Worm (Caenorhabditis elegans) whole organism, young adult: ENCODE data around the gene F12F6.1.

Experiments used
- B0019.2 ChIP-seq: fragments of 200-800 bp; sonication (Bioruptor generic); conservative IDR thresholded peaks from 2 replicates; pipeline ENCODE4 v1.3.6; 2022; ENCODE audit warnings: missing genetic modification reagents, missing genetic modification characterization, missing compliant biosample characterization
- B0035.1 ChIP-seq: sonication (generic microtip); optimal IDR thresholded peaks from 2 replicates; lab custom pipeline; 2016; ENCODE audit warnings: missing genetic modification characterization, mild to moderate bottlenecking, missing compliant biosample characterization, missing genotype, missing genetic modification reagents
- F22D6.2 ChIP-seq: sonication (generic microtip); optimal IDR thresholded peaks from 2 replicates; lab custom pipeline; 2016; ENCODE audit warnings: mild to moderate bottlenecking, missing genetic modification characterization, missing compliant biosample characterization
- F33H1.4 ChIP-seq: fragments of 200-800 bp; sonication (Bioruptor generic); IDR thresholded peaks from 2 replicates; pipeline ENCODE4 v1.3.6; 2022; ENCODE audit warnings: missing genetic modification reagents, missing genetic modification characterization, missing compliant biosample characterization
- F39B2.1 ChIP-seq: fragments of 200-800 bp; sonication (Bioruptor generic); IDR thresholded peaks from 2 replicates; pipeline ENCODE4 v1.3.6; 2022; ENCODE audit warnings: missing genetic modification reagents, missing genetic modification characterization, missing compliant biosample characterization
- Y53F4B.3 ChIP-seq: fragments of 200-800 bp; sonication (Bioruptor generic); IDR thresholded peaks from 2 replicates; pipeline ENCODE4 v1.3.6; 2022; ENCODE audit warnings: missing genetic modification reagents, missing genetic modification characterization, missing compliant biosample characterization
- ZK185.1 ChIP-seq: sonication (generic microtip); optimal IDR thresholded peaks from 2 replicates; lab custom pipeline; 2016; ENCODE audit warnings: mild to moderate bottlenecking, missing genetic modification characterization, missing compliant biosample characterization; ENCODE audit not compliant: poor library complexity, severe bottlenecking
- cebp-1 ChIP-seq, 2 experiments: fragments of 200-800 bp in 1 of 2; sonication (Bioruptor generic) in 1 of 2; sonication (generic microtip) in 1 of 2; IDR thresholded peaks in 1 of 2; optimal IDR thresholded peaks in 1 of 2; 2 replicates each; pipeline versions ENCODE4 v1.3.6 to Lab custom; 2017 to 2022; ENCODE audit warnings: missing compliant biosample characterization in 2 of 2, missing genetic modification characterization in 2 of 2, mild to moderate bottlenecking in 1 of 2, missing genetic modification reagents in 1 of 2, moderate library complexity in 1 of 2
- ceh-40 ChIP-seq: fragments of 200-800 bp; sonication (Bioruptor generic); IDR thresholded peaks from 2 replicates; pipeline ENCODE4 v1.3.6; 2022; ENCODE audit warnings: missing genetic modification characterization, missing compliant biosample characterization
- die-1 ChIP-seq: sonication (generic microtip); optimal IDR thresholded peaks from 2 replicates; lab custom pipeline; 2016; ENCODE audit warnings: missing genotype, mild to moderate bottlenecking, missing genetic modification characterization, missing compliant biosample characterization
- dox-1 ChIP-seq: fragments of 200-800 bp; sonication (Bioruptor generic); IDR thresholded peaks from 2 replicates; pipeline ENCODE4 v1.3.6; 2022; ENCODE audit warnings: missing genetic modification reagents, missing genetic modification characterization, missing compliant biosample characterization
- dpff-1 ChIP-seq: sonication (generic microtip); optimal IDR thresholded peaks from 2 replicates; lab custom pipeline; 2017; ENCODE audit warnings: mild to moderate bottlenecking, missing genetic modification characterization, missing compliant biosample characterization
- egl-18 ChIP-seq: fragments of 200-800 bp; sonication (Bioruptor generic); IDR thresholded peaks from 2 replicates; pipeline ENCODE4 v1.3.6; 2022; ENCODE audit warnings: missing genetic modification reagents, missing genetic modification characterization, missing compliant biosample characterization
- hlh-26 ChIP-seq: fragments of 200-800 bp; sonication (Bioruptor generic); conservative IDR thresholded peaks from 2 replicates; pipeline ENCODE4 v1.3.6; 2022; ENCODE audit warnings: missing genetic modification reagents, missing genetic modification characterization, missing compliant biosample characterization
- lin-35 ChIP-seq, 3 experiments: fragments of 150-350 bp in 2 of 3; sonication (generic microtip) in 1 of 3; optimal IDR thresholded peaks; 2 replicates each; lab custom pipeline; 2014 to 2018; ENCODE audit warnings: missing biosample characterization in 3 of 3, missing genetic modification characterization in 3 of 3, missing genetic modification reagents in 3 of 3
- lir-1 ChIP-seq: fragments of 200-800 bp; sonication (Bioruptor generic); conservative IDR thresholded peaks from 2 replicates; pipeline ENCODE4 v1.3.6; 2022; ENCODE audit warnings: missing genetic modification reagents, missing genetic modification characterization, missing compliant biosample characterization
- madf-6 ChIP-seq: fragments of 200-800 bp; sonication (Bioruptor generic); IDR thresholded peaks from 2 replicates; pipeline ENCODE4 v1.3.6; 2022; ENCODE audit warnings: missing genetic modification reagents, missing genetic modification characterization, missing compliant biosample characterization
- mxl-1 ChIP-seq: sonication (generic microtip); optimal IDR thresholded peaks from 2 replicates; lab custom pipeline; 2016; ENCODE audit warnings: missing genetic modification characterization, missing compliant biosample characterization
- nhr-179 ChIP-seq: sonication (generic microtip); optimal IDR thresholded peaks from 2 replicates; lab custom pipeline; 2016; ENCODE audit warnings: mild to moderate bottlenecking, missing genetic modification characterization, missing compliant biosample characterization
- nhr-80 ChIP-seq: sonication (generic microtip); optimal IDR thresholded peaks from 2 replicates; lab custom pipeline; 2016; ENCODE audit warnings: missing genetic modification characterization, missing compliant biosample characterization
- rpc-1 ChIP-seq, 2 experiments: fragments of 150-350 bp in 1 of 2; sonication (generic microtip) in 1 of 2; optimal IDR thresholded peaks; 2 replicates each; lab custom pipeline; 2014 to 2018; ENCODE audit warnings: missing biosample characterization in 1 of 2, missing genetic modification characterization in 1 of 2, missing genetic modification reagents in 1 of 2, missing genotype in 1 of 2
- snpc-3.4 ChIP-seq: sonication (generic microtip); optimal IDR thresholded peaks from 2 replicates; lab custom pipeline; 2017; ENCODE audit warnings: missing genetic modification characterization, mild to moderate bottlenecking, missing compliant biosample characterization, antibody characterized with exemption, moderate library complexity, missing genotype, missing genetic modification reagents
- snpc-4 ChIP-seq, 5 experiments: fragments of 150-350 bp in 1 of 5; sonication (generic microtip) in 4 of 5; optimal IDR thresholded peaks; 2 replicates each; lab custom pipeline; 2014 to 2018; ENCODE audit warnings: missing genetic modification characterization in 5 of 5, missing biosample characterization in 3 of 5, antibody characterized with exemption in 2 of 5, mild to moderate bottlenecking in 2 of 5, missing compliant biosample characterization in 2 of 5, missing genotype in 2 of 5, moderate library complexity in 2 of 5, missing genetic modification reagents in 1 of 5
- sptf-2 ChIP-seq: fragments of 200-800 bp; sonication (Bioruptor generic); optimal IDR thresholded peaks from 2 replicates; lab custom pipeline; 2018; ENCODE audit warnings: mild to moderate bottlenecking, missing genetic modification characterization, missing compliant biosample characterization
- tbp1 ChIP-seq: fragments of 200-800 bp; sonication (Bioruptor generic); optimal IDR thresholded peaks from 2 replicates; lab custom pipeline; 2018; ENCODE audit warnings: mild to moderate bottlenecking, missing genetic modification characterization, missing compliant biosample characterization
- tbx-9 ChIP-seq: sonication (generic microtip); optimal IDR thresholded peaks from 2 replicates; lab custom pipeline; 2016; ENCODE audit warnings: borderline replicate concordance, missing genetic modification characterization, inconsistent platforms, missing compliant biosample characterization
- tlf-1 ChIP-seq: fragments of 200-800 bp; sonication (Bioruptor generic); optimal IDR thresholded peaks from 2 replicates; lab custom pipeline; 2018; ENCODE audit warnings: mild to moderate bottlenecking, missing genetic modification characterization, missing compliant biosample characterization
- unc-130 ChIP-seq: sonication (generic microtip); optimal IDR thresholded peaks from 2 replicates; lab custom pipeline; 2016; ENCODE audit warnings: missing genetic modification reagents, missing genetic modification characterization, missing compliant biosample characterization
- unc-62 ChIP-seq: fragments of 150-350 bp; optimal IDR thresholded peaks from 2 replicates; lab custom pipeline; 2014; ENCODE audit warnings: missing biosample characterization, missing genetic modification reagents, missing genetic modification characterization
- zfh-2 ChIP-seq: fragments of 200-800 bp; sonication (Bioruptor generic); conservative IDR thresholded peaks from 2 replicates; pipeline ENCODE4 v1.3.6; 2022; ENCODE audit warnings: missing genetic modification reagents, missing genetic modification characterization, missing compliant biosample characterization
- zim-3 ChIP-seq: sonication (generic microtip); optimal IDR thresholded peaks from 2 replicates; lab custom pipeline; 2017; ENCODE audit warnings: mild to moderate bottlenecking, missing genetic modification characterization, moderate library complexity, missing compliant biosample characterization
- ztf-26 ChIP-seq: sonication (generic microtip); optimal IDR thresholded peaks from 2 replicates; lab custom pipeline; 2017; ENCODE audit warnings: missing genetic modification characterization, missing compliant biosample characterization
- ztf-6 ChIP-seq: fragments of 200-800 bp; sonication (Bioruptor generic); IDR thresholded peaks from 2 replicates; pipeline ENCODE4 v1.3.6; 2022; ENCODE audit warnings: missing genetic modification reagents, missing genetic modification characterization, missing compliant biosample characterization

The F12F6.1 gene

DNA sequence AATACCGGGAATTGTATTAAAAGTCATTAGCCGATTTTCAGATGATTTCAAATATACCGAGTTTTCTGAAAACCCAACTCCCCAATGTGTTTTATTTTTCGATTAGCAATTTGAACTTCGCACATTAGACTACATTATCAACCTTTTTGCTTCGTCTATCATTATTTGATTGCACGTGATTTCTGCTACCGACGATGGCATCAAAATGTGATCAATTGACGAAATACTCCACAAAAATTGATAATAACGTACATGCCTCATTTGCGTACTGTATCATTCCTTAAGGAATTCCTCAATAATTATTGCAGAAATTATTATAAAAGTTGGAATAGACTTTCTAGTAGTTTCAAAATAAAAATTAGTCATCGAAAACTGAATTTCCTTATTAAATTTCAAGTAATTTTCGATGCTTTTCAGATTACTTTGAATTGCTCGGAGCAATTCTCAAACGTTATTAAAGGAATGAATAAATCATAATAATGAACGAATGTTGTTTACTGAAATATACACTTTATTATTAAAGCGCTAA, 40.1 kb downstream of the F12F6.1 start:
- peak; percentile 66 for TF ChIP-seq nhr-80 (tag; lab: Kevin White, UChicago)
- no peak for TF ChIP-seq tbp1
- no peak for TF ChIP-seq cebp-1 (GFP tag; IDR thresholded peaks at IDR 0.05; lab: Robert Waterston, UW)
- TF ChIP-seq cebp-1 (tag; optimal IDR thresholded peaks at IDR 0.05; lab: Kevin White, UChicago): peak; percentile 14

DNA sequence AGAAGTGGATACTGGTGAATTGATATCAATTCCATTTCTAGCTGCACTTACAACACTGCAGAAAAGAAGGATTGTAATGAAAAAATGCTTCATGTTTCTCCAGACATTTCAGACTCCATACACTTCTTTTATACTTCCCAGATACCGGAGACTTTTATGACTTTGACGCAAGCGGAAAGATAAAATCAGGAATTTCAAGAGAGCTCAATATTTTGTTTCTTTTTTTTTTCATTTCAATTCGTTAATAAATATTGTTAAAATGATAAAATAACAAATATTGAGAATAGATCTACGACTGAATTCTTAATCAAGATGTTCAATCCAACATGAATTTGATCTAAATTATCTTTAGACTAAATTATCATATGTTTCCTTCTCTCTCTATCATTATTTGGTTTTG, 41.7 kb downstream of the F12F6.1 start, which contains the start of gene lys-5:
lys-5 (minus strand) TSS at position 101 of the 400 bp plus-strand sequence.
- TF ChIP-seq snpc-4 (GFP tag; optimal IDR thresholded peaks at IDR 0.05; lab: Kevin White, UChicago) (no peak), snpc-4 (tag; optimal IDR thresholded peaks at IDR 0.05; lab: Kevin White, UChicago) (no peak), lir-1 (GFP tag; lab: Robert Waterston, UW) (no peak), ceh-40 (GFP tag; lab: Robert Waterston, UW) (no peak), dpff-1 (no peak), zim-3 (no peak), ztf-6 (no peak), F22D6.2 (no peak), snpc-3.4 (no peak), madf-6 (GFP tag; lab: Robert Waterston, UW) (no peak), B0019.2 (no peak), unc-62 (no peak), hlh-26 (GFP tag; lab: Robert Waterston, UW) (no peak), egl-18 (GFP tag; lab: Robert Waterston, UW) (no peak)

DNA sequence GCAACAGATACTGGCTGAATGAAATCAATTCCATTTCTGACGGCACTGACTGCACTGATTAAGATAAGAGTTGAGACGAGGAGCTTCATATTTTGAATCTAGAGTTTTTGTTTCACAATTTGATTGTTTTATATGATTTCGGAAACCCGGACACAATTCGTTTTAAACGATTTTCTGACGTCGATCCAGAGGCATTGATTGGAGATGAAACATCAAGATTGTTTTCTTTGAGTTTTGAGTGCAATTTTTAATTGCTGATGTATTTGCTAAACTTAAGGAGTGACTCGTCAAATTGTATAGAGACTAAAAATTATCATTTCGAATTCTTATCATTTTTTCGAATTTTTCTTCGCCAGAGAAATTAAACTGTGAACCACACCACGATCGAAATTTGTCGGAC, 44.1 kb downstream of the F12F6.1 start, which contains the start of gene lys-6:
lys-6 (minus strand) TSS at position 101 of the 400 bp plus-strand sequence.
- no peak for TF ChIP-seq mxl-1
- no peak for TF ChIP-seq die-1 (tag; lab: Kevin White, UChicago)
- TF ChIP-seq F39B2.1 (GFP tag; lab: Robert Waterston, UW): no peak
- no peak for TF ChIP-seq dox-1 (GFP tag; lab: Robert Waterston, UW)
- no peak for TF ChIP-seq unc-130
- no peak for TF ChIP-seq zfh-2 (GFP tag; lab: Robert Waterston, UW)
- no peak for TF ChIP-seq Y53F4B.3
- no peak for TF ChIP-seq nhr-179 (tag; lab: Kevin White, UChicago)
- no peak for TF ChIP-seq ztf-26 (tag; lab: Kevin White, UChicago)
- no peak for TF ChIP-seq B0035.1 (tag; lab: Kevin White, UChicago)
- no peak for TF ChIP-seq tbx-9 (tag; lab: Kevin White, UChicago)

DNA sequence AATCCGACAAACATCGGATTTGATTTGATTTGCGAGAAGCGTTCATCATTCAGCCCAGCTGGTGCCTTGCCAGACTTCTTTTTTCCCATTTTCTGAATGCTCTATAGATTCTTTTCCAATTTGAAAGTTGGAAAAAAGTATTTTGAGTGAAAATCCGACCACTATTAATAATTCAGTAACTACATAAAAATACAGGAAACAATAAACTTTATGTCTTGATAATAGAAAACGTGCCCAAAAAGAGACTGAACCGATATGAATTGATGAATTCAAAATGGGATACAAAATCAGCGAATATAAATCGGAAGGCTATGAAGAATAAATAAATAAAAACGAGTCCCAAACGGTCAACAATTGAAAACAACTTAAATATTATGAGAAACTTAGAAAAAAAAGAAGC, 48.0 kb downstream of the F12F6.1 start, which contains the start of gene F58B3.4:
F58B3.4 (minus strand) TSS at position 101 of the 400 bp plus-strand sequence.
- no peak for TF ChIP-seq ZK185.1 (tag; lab: Kevin White, UChicago)
- TF ChIP-seq lin-35 (GFP tag; optimal IDR thresholded peaks at IDR 0.05; lab: Kevin White, UChicago): no peak
- TF ChIP-seq rpc-1 (optimal IDR thresholded peaks at IDR 0.05; lab: Kevin White, UChicago): no peak
- no peak for TF ChIP-seq rpc-1 (tag; optimal IDR thresholded peaks at IDR 0.05; lab: Kevin White, UChicago)
- no peak for TF ChIP-seq sptf-2
- no peak for TF ChIP-seq tlf-1 (GFP tag; lab: Kevin White, UChicago)
- TF ChIP-seq F33H1.4 (GFP tag; lab: Robert Waterston, UW): no peak
- peak; percentile 50 for TF ChIP-seq madf-6 (GFP tag; lab: Robert Waterston, UW)
